Worm (Caenorhabditis elegans): ENCODE data around the gene hot-2.

DNA sequence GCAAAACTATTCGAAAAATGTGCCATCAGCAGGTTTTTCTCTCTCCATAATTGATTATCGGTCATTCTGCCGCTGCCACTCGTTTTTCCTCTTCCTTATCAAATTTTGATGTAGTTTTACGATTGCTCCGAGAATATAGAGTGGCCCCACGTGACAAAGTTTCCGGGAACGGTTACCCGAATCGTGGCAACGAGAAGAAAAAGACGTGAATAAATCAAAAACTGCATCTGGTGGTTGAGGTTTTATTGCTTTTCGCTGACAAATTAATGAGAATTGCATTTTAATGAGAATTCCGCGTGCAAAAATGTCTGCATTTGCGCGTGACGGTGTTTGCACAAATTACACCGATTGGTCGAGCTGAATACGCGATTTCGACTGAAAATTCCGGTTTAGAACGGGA lies 30.9 kb downstream of the hot-2 start:
- TF ChIP-seq pha-4 (tag; optimal IDR thresholded peaks at IDR 0.05) (no peak), unc-42 (tag; optimal IDR thresholded peaks at IDR 0.05) (no peak), nhr-11 (tag; optimal IDR thresholded peaks at IDR 0.05) (no peak), ets-4 (tag; optimal IDR thresholded peaks at IDR 0.05) (no peak), elt-2 (tag; optimal IDR thresholded peaks at IDR 0.05) (peak; percentile 2), eyg-1 (tag; optimal IDR thresholded peaks at IDR 0.05) (no peak), lin-11 (tag; optimal IDR thresholded peaks at IDR 0.05) (no peak), ceh-45 (GFP tag; IDR thresholded peaks at IDR 0.05) (no peak), ceh-24 (tag; optimal IDR thresholded peaks at IDR 0.05) (no peak), ceh-2 (tag; optimal IDR thresholded peaks at IDR 0.05) (no peak), hlh-15 (tag; optimal IDR thresholded peaks at IDR 0.05) (no peak)

Measured in whole organism, late embryonic.